Fruit fly (Drosophila melanogaster) whole organism, prepupa: Measurements from ENCODE around the gene ksr.
A peak's percentile ranks its signal among the peaks of the same experiment; 100 is the strongest.

Experiments used
- Blimp-1 ChIP-seq: fragments of 200-800 bp; sonication (Bioruptor generic); optimal IDR thresholded peaks from 3 replicates; lab custom pipeline; 2017; ENCODE audit warnings: missing biosample characterization, missing genetic modification characterization, mild to moderate bottlenecking, moderate library complexity, missing genetic modification reagents
- CG11294 ChIP-seq: fragments of 200-800 bp; sonication (Bioruptor generic); IDR thresholded peaks from 2 replicates; pipeline ENCODE4 v1.3.6; 2022; ENCODE audit warnings: missing biosample characterization, missing genetic modification characterization
- CG11762 ChIP-seq: fragments of 200-800 bp; sonication (Bioruptor generic); optimal IDR thresholded peaks from 3 replicates; lab custom pipeline; 2016; ENCODE audit warnings: missing biosample characterization, missing genetic modification characterization; ENCODE audit not compliant: insufficient read depth
- CG11902 ChIP-seq: fragments of 200-800 bp; sonication (Bioruptor generic); optimal IDR thresholded peaks from 3 replicates; lab custom pipeline; 2016; ENCODE audit warnings: missing biosample characterization, missing genetic modification characterization
- CG15336 ChIP-seq: fragments of 200-800 bp; sonication (Bioruptor generic); IDR thresholded peaks from 2 replicates; pipeline ENCODE4 v1.3.6; 2022; ENCODE audit warnings: missing biosample characterization, missing genetic modification characterization
- CG1621 ChIP-seq: fragments of 200-800 bp; sonication (Bioruptor generic); optimal IDR thresholded peaks from 3 replicates; lab custom pipeline; 2018; ENCODE audit warnings: missing biosample characterization, mild to moderate bottlenecking, missing genetic modification characterization
- CG16779 ChIP-seq: fragments of 200-800 bp; sonication (Bioruptor generic); optimal IDR thresholded peaks from 3 replicates; lab custom pipeline; 2017; ENCODE audit warnings: missing biosample characterization, mild to moderate bottlenecking, missing genetic modification characterization
- CG3032 ChIP-seq: fragments of 200-800 bp; optimal IDR thresholded peaks from 2 replicates; lab custom pipeline; 2019; ENCODE audit warnings: missing biosample characterization, mild to moderate bottlenecking, missing genetic modification characterization, moderate library complexity
- CG31627 ChIP-seq: fragments of 200-800 bp; sonication (Bioruptor generic); optimal IDR thresholded peaks from 3 replicates; lab custom pipeline; 2016; ENCODE audit warnings: missing biosample characterization, missing genetic modification characterization
- CG32006 ChIP-seq: fragments of 200-800 bp; sonication (Bioruptor generic); optimal IDR thresholded peaks from 3 replicates; lab custom pipeline; 2017; ENCODE audit warnings: missing biosample characterization, mild to moderate bottlenecking, missing genetic modification characterization
- CG3919 ChIP-seq: fragments of 200-800 bp; sonication (Bioruptor generic); optimal IDR thresholded peaks from 3 replicates; lab custom pipeline; 2016; ENCODE audit warnings: missing biosample characterization, missing genetic modification characterization
- CG4318 ChIP-seq: fragments of 200-800 bp; sonication (Bioruptor generic); optimal IDR thresholded peaks from 3 replicates; lab custom pipeline; 2017; ENCODE audit warnings: missing biosample characterization, mild to moderate bottlenecking, missing genetic modification characterization
- CG6808 ChIP-seq: fragments of 200-800 bp; sonication (Bioruptor generic); optimal IDR thresholded peaks from 3 replicates; lab custom pipeline; 2017; ENCODE audit warnings: missing biosample characterization, missing genetic modification characterization, mild to moderate bottlenecking, moderate library complexity, missing genetic modification reagents
- CG6854 ChIP-seq: fragments of 200-800 bp; sonication (Bioruptor generic); optimal IDR thresholded peaks from 2 replicates; lab custom pipeline; 2017; ENCODE audit warnings: missing biosample characterization, mild to moderate bottlenecking, missing genetic modification characterization
- CG8119 ChIP-seq: fragments of 200-800 bp; sonication (Bioruptor generic); IDR thresholded peaks from 3 replicates; pipeline ENCODE4 v1.3.6; 2022; ENCODE audit warnings: missing biosample characterization, missing genetic modification characterization
- CG8319 ChIP-seq: fragments of 200-800 bp; sonication (Bioruptor generic); optimal IDR thresholded peaks from 3 replicates; lab custom pipeline; 2016; ENCODE audit warnings: missing biosample characterization, missing genetic modification characterization
- CG8632 ChIP-seq: fragments of 200-800 bp; sonication (Bioruptor generic); optimal IDR thresholded peaks from 3 replicates; lab custom pipeline; 2016; ENCODE audit warnings: missing biosample characterization, missing genetic modification characterization
- Eip75B ChIP-seq: fragments of 200-800 bp; sonication (Bioruptor generic); optimal IDR thresholded peaks from 3 replicates; lab custom pipeline; 2016; ENCODE audit warnings: missing biosample characterization, missing genetic modification characterization
- Eip78C ChIP-seq: fragments of 200-800 bp; sonication (Bioruptor generic); peaks from one replicate; lab custom pipeline; 2016; ENCODE audit warnings: missing biosample characterization, missing genetic modification characterization
- Eip93F ChIP-seq: fragments of 200-800 bp; sonication (Bioruptor generic); optimal IDR thresholded peaks from 2 replicates; lab custom pipeline; 2016; ENCODE audit warnings: missing biosample characterization, mild to moderate bottlenecking, missing genetic modification characterization
- Ets96B ChIP-seq: fragments of 200-800 bp; optimal IDR thresholded peaks from 2 replicates; lab custom pipeline; 2019; ENCODE audit warnings: missing biosample characterization, mild to moderate bottlenecking, missing genetic modification characterization, moderate library complexity
- Gug ChIP-seq: fragments of 200-800 bp; sonication (Bioruptor generic); IDR thresholded peaks from 2 replicates; pipeline ENCODE4 v1.3.6; 2022; ENCODE audit warnings: missing biosample characterization, missing genetic modification characterization
- Hr39 ChIP-seq: fragments of 200-800 bp; sonication (Bioruptor generic); optimal IDR thresholded peaks from 2 replicates; lab custom pipeline; 2016; ENCODE audit warnings: missing biosample characterization, missing genetic modification characterization
- Lpt ChIP-seq: fragments of 200-800 bp; sonication (Bioruptor generic); optimal IDR thresholded peaks from 3 replicates; lab custom pipeline; 2016; ENCODE audit warnings: missing biosample characterization, missing genetic modification characterization
- Met ChIP-seq: fragments of 200-800 bp; sonication (Bioruptor generic); optimal IDR thresholded peaks from 3 replicates; lab custom pipeline; 2016; ENCODE audit warnings: missing biosample characterization, missing genetic modification characterization
- OdsH ChIP-seq: fragments of 200-800 bp; sonication (Bioruptor generic); optimal IDR thresholded peaks from 3 replicates; lab custom pipeline; 2016; ENCODE audit warnings: missing biosample characterization, missing genetic modification characterization
- Smox ChIP-seq: fragments of 200-800 bp; sonication (Bioruptor generic); optimal IDR thresholded peaks from 3 replicates; lab custom pipeline; 2016; ENCODE audit warnings: missing biosample characterization, missing genetic modification characterization
- Sox102F ChIP-seq: fragments of 200-800 bp; sonication (Bioruptor generic); optimal IDR thresholded peaks from 2 replicates; lab custom pipeline; 2016; ENCODE audit warnings: missing biosample characterization, mild to moderate bottlenecking, missing genetic modification characterization
- Sox15 ChIP-seq: fragments of 200-800 bp; sonication (Bioruptor generic); optimal IDR thresholded peaks from 3 replicates; lab custom pipeline; 2016; ENCODE audit warnings: missing biosample characterization, missing genetic modification characterization
- achi ChIP-seq: fragments of 200-800 bp; sonication (Bioruptor generic); optimal IDR thresholded peaks from 3 replicates; lab custom pipeline; 2016; ENCODE audit warnings: missing biosample characterization, missing genetic modification characterization
- cyc ChIP-seq: fragments of 200-800 bp; sonication (Bioruptor generic); optimal IDR thresholded peaks from 3 replicates; lab custom pipeline; 2016; ENCODE audit warnings: missing biosample characterization, missing genetic modification characterization
- dac ChIP-seq: fragments of 200-800 bp; sonication (Bioruptor generic); optimal IDR thresholded peaks from 2 replicates; lab custom pipeline; 2017; ENCODE audit warnings: missing biosample characterization, mild to moderate bottlenecking, missing genetic modification characterization
- dsx ChIP-seq: fragments of 200-800 bp; optimal IDR thresholded peaks from 3 replicates; lab custom pipeline; 2019; ENCODE audit warnings: missing biosample characterization, mild to moderate bottlenecking, missing genetic modification characterization, moderate library complexity; ENCODE audit not compliant: poor library complexity, severe bottlenecking
- eg ChIP-seq: fragments of 200-800 bp; sonication (Bioruptor generic); IDR thresholded peaks from 3 replicates; pipeline ENCODE4 v1.3.6; 2022; ENCODE audit warnings: missing biosample characterization, missing genetic modification characterization
- esn ChIP-seq: fragments of 200-800 bp; sonication (Bioruptor generic); optimal IDR thresholded peaks from 2 replicates; lab custom pipeline; 2016; ENCODE audit warnings: missing biosample characterization, mild to moderate bottlenecking, missing genetic modification characterization, moderate library complexity
- fd59A ChIP-seq: fragments of 200-800 bp; sonication (Bioruptor generic); optimal IDR thresholded peaks from 2 replicates; lab custom pipeline; 2017; ENCODE audit warnings: missing biosample characterization, mild to moderate bottlenecking, missing genetic modification characterization, missing genetic modification reagents
- fd85E ChIP-seq: fragments of 200-800 bp; sonication (Bioruptor generic); optimal IDR thresholded peaks from 3 replicates; lab custom pipeline; 2016; ENCODE audit warnings: missing biosample characterization, missing genetic modification characterization
- fkh ChIP-seq: fragments of 200-800 bp; sonication (Bioruptor generic); optimal IDR thresholded peaks from 3 replicates; lab custom pipeline; 2017; ENCODE audit warnings: missing biosample characterization, mild to moderate bottlenecking, missing genetic modification characterization, moderate library complexity
- lz ChIP-seq: fragments of 200-800 bp; sonication (Bioruptor generic); optimal IDR thresholded peaks from 3 replicates; lab custom pipeline; 2016; ENCODE audit warnings: missing biosample characterization, missing genetic modification characterization
- net ChIP-seq: fragments of 200-800 bp; sonication (Bioruptor generic); optimal IDR thresholded peaks from 3 replicates; lab custom pipeline; 2016; ENCODE audit warnings: missing biosample characterization, missing genetic modification characterization
- pdm3 ChIP-seq: fragments of 200-800 bp; sonication (Bioruptor generic); optimal IDR thresholded peaks from 3 replicates; lab custom pipeline; 2016; ENCODE audit warnings: missing biosample characterization, missing genetic modification characterization
- salr ChIP-seq, 2 experiments: fragments of 200-800 bp; sonication (Bioruptor generic); optimal IDR thresholded peaks; 3 replicates each; lab custom pipeline; 2016 to 2018; ENCODE audit warnings: missing biosample characterization in 2 of 2, missing genetic modification characterization in 2 of 2, mild to moderate bottlenecking in 1 of 2
- spab ChIP-seq: fragments of 200-800 bp; sonication (Bioruptor generic); optimal IDR thresholded peaks from 2 replicates; lab custom pipeline; 2017; ENCODE audit warnings: missing biosample characterization, mild to moderate bottlenecking, missing genetic modification characterization, missing genetic modification reagents
- ss ChIP-seq, 2 experiments: fragments of 200-800 bp; sonication (Bioruptor generic); optimal IDR thresholded peaks; 2 replicates in 1 of 2; 3 replicates in 1 of 2; lab custom pipeline; 2017 to 2018; ENCODE audit warnings: mild to moderate bottlenecking in 2 of 2, missing biosample characterization in 2 of 2, missing genetic modification characterization in 2 of 2, moderate library complexity in 1 of 2
- svp ChIP-seq: fragments of 200-800 bp; sonication (Bioruptor generic); peaks from one replicate; lab custom pipeline; 2016; ENCODE audit warnings: missing biosample characterization, missing genetic modification characterization
- topi ChIP-seq: fragments of 200-800 bp; sonication (Bioruptor generic); optimal IDR thresholded peaks from 3 replicates; lab custom pipeline; 2016; ENCODE audit warnings: missing biosample characterization, missing genetic modification characterization

The ksr gene

DNA sequence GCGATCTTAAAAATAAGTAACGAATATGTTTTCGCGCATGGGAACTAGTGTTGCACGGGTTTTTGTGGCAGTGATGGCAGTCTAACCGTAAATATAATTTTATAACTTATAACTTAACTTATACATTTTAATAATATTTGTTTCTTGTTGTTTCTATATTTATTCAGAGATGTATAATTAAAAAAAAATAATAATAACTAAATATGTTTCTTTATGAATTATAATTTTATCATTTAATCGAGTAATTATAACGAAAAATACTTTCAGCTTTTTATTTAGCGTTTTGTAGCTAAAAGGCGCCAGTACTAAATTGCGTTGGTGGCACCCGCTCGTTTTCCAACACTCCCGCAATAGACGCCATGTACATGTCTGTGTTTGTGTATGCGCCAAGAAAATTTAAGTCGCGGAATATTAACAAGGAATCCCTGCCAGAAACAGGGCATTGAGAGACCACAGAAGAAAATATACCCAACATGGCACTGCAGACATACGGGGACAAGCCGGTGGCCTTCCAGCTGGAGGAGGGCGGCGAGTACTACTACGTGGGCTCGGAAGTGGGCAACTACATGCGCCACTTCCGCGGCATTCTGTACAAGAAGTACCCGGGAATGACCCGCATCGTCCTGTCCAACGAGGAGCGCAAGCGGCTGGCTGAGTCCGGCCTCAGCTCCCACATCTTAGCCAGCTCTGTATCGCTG lies 13.0 kb downstream of the ksr start, which contains the start of the genes mRpL44 and Snr1:
Gene mRpL44 (minus strand): TSS at position 51 of the 698 bp plus-strand sequence.
Gene Snr1 (plus strand): TSS at position 341 of the 698 bp plus-strand sequence.
- TF ChIP-seq lz (GFP tag; lab: Kevin White, UChicago) (peak; percentile 3), dac (GFP tag; lab: Kevin White, UChicago) (no peak), cyc (GFP tag; lab: Kevin White, UChicago) (peak; percentile 26), esn (GFP tag; lab: Kevin White, UChicago) (peak; percentile 48), Sox102F (no peak), CG6854 (GFP tag; lab: Kevin White, UChicago) (peak; percentile 29), CG11902 (peak; percentile 7), CG3032 (peak; percentile 50)

DNA sequence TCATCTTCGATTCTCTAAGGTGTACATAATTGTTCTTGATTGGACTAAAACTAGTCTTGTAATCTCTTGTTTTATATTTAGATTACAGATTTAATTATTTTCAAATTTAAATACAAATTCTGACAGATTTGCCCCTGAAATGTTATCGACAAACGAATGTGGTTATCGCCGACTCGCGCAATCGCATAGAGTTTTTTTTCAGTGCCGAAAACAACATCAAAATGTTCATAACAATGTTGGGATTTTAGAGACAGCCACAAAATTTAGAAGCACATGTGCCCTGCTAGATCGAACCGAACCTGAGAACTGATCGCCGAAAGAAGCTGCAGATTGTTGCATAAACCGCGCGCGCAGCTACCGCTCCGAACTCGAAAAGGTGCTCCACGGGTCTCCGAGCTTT lies 16.1 kb downstream of the ksr start, which contains the start of gene POLDIP2:
Gene POLDIP2 (plus strand): TSS at position 160 of the 400 bp plus-strand sequence.
- no peak for TF ChIP-seq dac (GFP tag; lab: Kevin White, UChicago)
- TF ChIP-seq dsx, result peak; percentile 4
- peak; percentile 63 for TF ChIP-seq Eip78C (GFP tag; lab: Kevin White, UChicago)
- no peak for TF ChIP-seq CG15336 (GFP tag; lab: Robert Waterston, UW)
- TF ChIP-seq achi (GFP tag; lab: Kevin White, UChicago), result peak; percentile 48

DNA sequence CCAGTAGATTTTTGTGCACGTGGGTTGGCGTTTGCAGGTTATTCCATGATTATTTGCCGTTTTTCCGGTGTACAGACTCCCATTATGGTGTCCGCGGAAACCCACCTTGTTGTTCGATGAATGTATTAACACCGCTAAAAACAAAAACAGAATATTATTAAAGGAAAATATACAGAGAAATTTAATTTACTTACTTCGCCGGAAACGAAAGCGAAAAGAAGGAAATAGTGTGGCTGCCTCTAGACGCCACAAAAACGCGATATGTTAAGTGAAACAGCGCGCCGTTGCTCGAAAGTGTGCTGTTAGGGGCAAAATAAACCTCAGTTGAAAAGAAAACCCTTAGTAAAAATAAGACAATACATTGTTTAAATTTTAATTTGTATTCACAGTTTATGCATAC lies 16.8 kb downstream of the ksr start, which contains the start of gene RpL35A:
Gene RpL35A (minus strand): TSS at position 227 of the 400 bp plus-strand sequence.
- peak; percentile 53 for TF ChIP-seq pdm3 (GFP tag; lab: Kevin White, UChicago)
- no peak for TF ChIP-seq Sox15 (GFP tag; lab: Kevin White, UChicago)
- TF ChIP-seq spab (GFP tag; lab: Kevin White, UChicago), result no peak
- peak; percentile 82 for TF ChIP-seq CG3919 (GFP tag; lab: Kevin White, UChicago)
- no peak for TF ChIP-seq CG32006 (GFP tag; lab: Kevin White, UChicago)
- TF ChIP-seq net, result peak; percentile 85
- no peak for TF ChIP-seq Eip93F (GFP tag; lab: Kevin White, UChicago)
- TF ChIP-seq CG31627 (GFP tag; lab: Kevin White, UChicago), result peak; percentile 54
- TF ChIP-seq CG8319 (GFP tag; lab: Kevin White, UChicago), result no peak
- peak; percentile 78 for TF ChIP-seq topi (GFP tag; lab: Kevin White, UChicago)
- TF ChIP-seq CG11902, result no peak
- TF ChIP-seq eg (GFP tag; lab: Robert Waterston, UW), result peak; percentile 65; the same call in 2 of the 3 replicates
- TF ChIP-seq Smox (GFP tag; lab: Kevin White, UChicago), result no peak
- TF ChIP-seq salr (GFP tag; optimal IDR thresholded peaks at IDR 0.05; lab: Kevin White, UChicago), result peak in 1 of 2 experiments; percentile 67
- TF ChIP-seq CG1621 (tag; lab: Kevin White, UChicago), result peak; percentile 59
- no peak for TF ChIP-seq CG11294 (GFP tag; lab: Robert Waterston, UW)
- TF ChIP-seq CG6808 (GFP tag; lab: Kevin White, UChicago), result peak; percentile 62
- peak; percentile 55 for TF ChIP-seq Eip75B (GFP tag; lab: Kevin White, UChicago)
- peak; percentile 39 for TF ChIP-seq CG11762 (GFP tag; lab: Kevin White, UChicago)
- TF ChIP-seq svp, result no peak
- TF ChIP-seq fd59A, result no peak
- peak; percentile 80 for TF ChIP-seq Met
- no peak for TF ChIP-seq Gug (GFP tag; lab: Robert Waterston, UW)
- no peak for TF ChIP-seq Sox102F
- TF ChIP-seq Lpt, result no peak
- TF ChIP-seq CG8119 (GFP tag; lab: Robert Waterston, UW), result no peak
- peak; percentile 66 to 86 for TF ChIP-seq ss (GFP tag; optimal IDR thresholded peaks at IDR 0.05; lab: Kevin White, UChicago)
- TF ChIP-seq fkh (GFP tag; lab: Kevin White, UChicago), result no peak
- TF ChIP-seq OdsH (GFP tag; lab: Kevin White, UChicago), result peak; percentile 22
- TF ChIP-seq Blimp-1 (GFP tag; lab: Kevin White, UChicago), result peak; percentile 74
- TF ChIP-seq dsx, result peak; percentile 74
- TF ChIP-seq CG8632 (GFP tag; lab: Kevin White, UChicago), result peak; percentile 64
- no peak for TF ChIP-seq fd85E
- no peak for TF ChIP-seq CG4318 (GFP tag; lab: Kevin White, UChicago)
- peak; percentile 72 for TF ChIP-seq lz (GFP tag; lab: Kevin White, UChicago)
- TF ChIP-seq Ets96B (tag; lab: Kevin White, UChicago), result peak; percentile 5
- TF ChIP-seq Hr39 (GFP tag; lab: Kevin White, UChicago), result peak; percentile 41
- no peak for TF ChIP-seq CG16779 (tag; lab: Kevin White, UChicago)
